Worm (Caenorhabditis elegans) whole organism, young adult: ENCODE results near the gene sgk-1.

ENCODE experiments used
- B0019.2 ChIP-seq: fragments of 200-800 bp; sonication (Bioruptor generic); conservative IDR thresholded peaks from 2 replicates; pipeline ENCODE4 v1.3.6; 2022; ENCODE audit warnings: missing genetic modification reagents, missing genetic modification characterization, missing compliant biosample characterization
- F10E7.11 ChIP-seq: sonication (generic microtip); optimal IDR thresholded peaks from 2 replicates; lab custom pipeline; 2017; ENCODE audit warnings: mild to moderate bottlenecking, missing genetic modification characterization, moderate library complexity, missing compliant biosample characterization
- F39B2.1 ChIP-seq: fragments of 200-800 bp; sonication (Bioruptor generic); IDR thresholded peaks from 2 replicates; pipeline ENCODE4 v1.3.6; 2022; ENCODE audit warnings: missing genetic modification reagents, missing genetic modification characterization, missing compliant biosample characterization
- K11D2.4 ChIP-seq: fragments of 200-800 bp; sonication (Bioruptor generic); IDR thresholded peaks from 2 replicates; pipeline ENCODE4 v1.3.6; 2022; ENCODE audit warnings: missing genetic modification reagents, missing genetic modification characterization, missing compliant biosample characterization
- K12H6.12 ChIP-seq: fragments of 200-800 bp; sonication (Bioruptor generic); optimal IDR thresholded peaks from 2 replicates; lab custom pipeline; 2018; ENCODE audit warnings: mild to moderate bottlenecking, missing genetic modification characterization, missing compliant biosample characterization
- T07F8.4 ChIP-seq: sonication (generic microtip); optimal IDR thresholded peaks from 2 replicates; lab custom pipeline; 2016; ENCODE audit warnings: mild to moderate bottlenecking, missing genetic modification characterization, moderate library complexity, missing compliant biosample characterization
- Y53F4B.3 ChIP-seq: fragments of 200-800 bp; sonication (Bioruptor generic); IDR thresholded peaks from 2 replicates; pipeline ENCODE4 v1.3.6; 2022; ENCODE audit warnings: missing genetic modification reagents, missing genetic modification characterization, missing compliant biosample characterization
- Y53G8AR.9 ChIP-seq: fragments of 200-800 bp; sonication (Bioruptor generic); conservative IDR thresholded peaks from 2 replicates; pipeline ENCODE4 v1.3.6; 2022; ENCODE audit warnings: missing genetic modification reagents, missing genetic modification characterization, missing compliant biosample characterization
- aptf-2 ChIP-seq: fragments of 200-800 bp; sonication (Bioruptor generic); conservative IDR thresholded peaks from 2 replicates; pipeline ENCODE4 v1.3.6; 2022; ENCODE audit warnings: missing genetic modification reagents, missing genetic modification characterization, missing compliant biosample characterization
- athp-1 ChIP-seq: sonication (generic microtip); optimal IDR thresholded peaks from 2 replicates; lab custom pipeline; 2017; ENCODE audit warnings: mild to moderate bottlenecking, missing genetic modification characterization, missing compliant biosample characterization
- attf-5 ChIP-seq: fragments of 200-800 bp; sonication (Bioruptor generic); optimal IDR thresholded peaks from 2 replicates; lab custom pipeline; 2018; ENCODE audit warnings: mild to moderate bottlenecking, missing genetic modification characterization, missing compliant biosample characterization
- attf-6 ChIP-seq: fragments of 200-800 bp; sonication (Bioruptor generic); IDR thresholded peaks from 2 replicates; pipeline ENCODE4 v1.3.6; 2022; ENCODE audit warnings: missing genetic modification reagents, missing genetic modification characterization, missing compliant biosample characterization
- bed-2 ChIP-seq: fragments of 200-800 bp; sonication (Bioruptor generic); IDR thresholded peaks from 2 replicates; pipeline ENCODE4 v1.3.6; 2022; ENCODE audit warnings: missing genetic modification reagents, missing genetic modification characterization, missing compliant biosample characterization
- cebp-2 ChIP-seq: fragments of 200-800 bp; sonication (Bioruptor generic); IDR thresholded peaks from 2 replicates; pipeline ENCODE4 v1.3.6; 2022; ENCODE audit warnings: missing genetic modification characterization, missing compliant biosample characterization
- ceh-27 ChIP-seq: fragments of 200-800 bp; sonication (Bioruptor generic); optimal IDR thresholded peaks from 2 replicates; lab custom pipeline; 2018; ENCODE audit warnings: mild to moderate bottlenecking, missing genetic modification characterization, moderate library complexity, missing compliant biosample characterization
- ceh-91 ChIP-seq: fragments of 200-800 bp; sonication (Bioruptor generic); IDR thresholded peaks from 2 replicates; pipeline ENCODE4 v1.3.6; 2022; ENCODE audit warnings: missing genetic modification reagents, missing genetic modification characterization, missing compliant biosample characterization
- chd-7 ChIP-seq: sonication (generic microtip); optimal IDR thresholded peaks from 2 replicates; lab custom pipeline; 2016; ENCODE audit warnings: mild to moderate bottlenecking, missing genetic modification characterization, moderate library complexity, missing compliant biosample characterization
- ekl-4 ChIP-seq: fragments of 200-800 bp; sonication (Bioruptor generic); IDR thresholded peaks from 2 replicates; pipeline ENCODE4 v1.3.6; 2022; ENCODE audit warnings: missing genetic modification reagents, missing genetic modification characterization, missing compliant biosample characterization
- hlh-12 ChIP-seq: sonication (generic microtip); optimal IDR thresholded peaks from 2 replicates; lab custom pipeline; 2016; ENCODE audit warnings: missing genetic modification characterization, missing compliant biosample characterization
- hrde-1 ChIP-seq: sonication (generic microtip); optimal IDR thresholded peaks from 2 replicates; lab custom pipeline; 2016; ENCODE audit warnings: missing genetic modification characterization, mild to moderate bottlenecking, missing compliant biosample characterization, moderate library complexity, missing genotype, missing genetic modification reagents, borderline replicate concordance
- lin-26 ChIP-seq: fragments of 200-800 bp; sonication (Bioruptor generic); IDR thresholded peaks from 2 replicates; pipeline ENCODE4 v1.3.6; 2022; ENCODE audit warnings: missing genetic modification reagents, missing genetic modification characterization, missing compliant biosample characterization
- lin-40 ChIP-seq: sonication (generic microtip); optimal IDR thresholded peaks from 2 replicates; lab custom pipeline; 2016; ENCODE audit warnings: missing genetic modification characterization, mild to moderate bottlenecking, missing compliant biosample characterization, missing genotype, missing genetic modification reagents
- lir-1 ChIP-seq: fragments of 200-800 bp; sonication (Bioruptor generic); conservative IDR thresholded peaks from 2 replicates; pipeline ENCODE4 v1.3.6; 2022; ENCODE audit warnings: missing genetic modification reagents, missing genetic modification characterization, missing compliant biosample characterization
- lsy-27 ChIP-seq: sonication (generic microtip); optimal IDR thresholded peaks from 2 replicates; lab custom pipeline; 2017; ENCODE audit warnings: missing genetic modification characterization, mild to moderate bottlenecking, missing compliant biosample characterization, antibody characterized with exemption, missing genotype, borderline replicate concordance; ENCODE audit not compliant: insufficient read depth
- madf-6 ChIP-seq: fragments of 200-800 bp; sonication (Bioruptor generic); IDR thresholded peaks from 2 replicates; pipeline ENCODE4 v1.3.6; 2022; ENCODE audit warnings: missing genetic modification reagents, missing genetic modification characterization, missing compliant biosample characterization
- madf-8 ChIP-seq: fragments of 200-800 bp; sonication (Bioruptor generic); conservative IDR thresholded peaks from 2 replicates; pipeline ENCODE4 v1.3.6; 2022; ENCODE audit warnings: missing genetic modification reagents, missing genetic modification characterization, missing compliant biosample characterization
- nfya-1 ChIP-seq: sonication (generic microtip); optimal IDR thresholded peaks from 2 replicates; lab custom pipeline; 2017; ENCODE audit warnings: antibody characterized with exemption, missing compliant biosample characterization, missing genetic modification characterization, borderline replicate concordance; ENCODE audit not compliant: insufficient read depth
- nfya-2 ChIP-seq: fragments of 200-800 bp; sonication (Bioruptor generic); IDR thresholded peaks from 2 replicates; pipeline ENCODE4 v1.3.6; 2022; ENCODE audit warnings: missing genetic modification reagents, missing genetic modification characterization, missing compliant biosample characterization
- nhr-120 ChIP-seq: fragments of 200-800 bp; sonication (Bioruptor generic); IDR thresholded peaks from 2 replicates; pipeline ENCODE4 v1.3.6; 2022; ENCODE audit warnings: missing genetic modification characterization, missing compliant biosample characterization
- rec-8 ChIP-seq, 2 experiments: sonication (generic microtip); optimal IDR thresholded peaks; 2 replicates each; lab custom pipeline; 2016; ENCODE audit warnings: mild to moderate bottlenecking in 2 of 2, missing genetic modification characterization in 2 of 2, missing genetic modification reagents in 2 of 2, missing genotype in 2 of 2, missing biosample characterization in 1 of 2, missing compliant biosample characterization in 1 of 2, moderate library complexity in 1 of 2
- repo-1 ChIP-seq: sonication (generic microtip); optimal IDR thresholded peaks from 2 replicates; lab custom pipeline; 2017; ENCODE audit warnings: mild to moderate bottlenecking, missing genetic modification characterization, missing compliant biosample characterization
- sea-2 ChIP-seq: fragments of 200-800 bp; sonication (Bioruptor generic); IDR thresholded peaks from 2 replicates; pipeline ENCODE4 v1.3.6; 2022; ENCODE audit warnings: missing genetic modification characterization, missing compliant biosample characterization
- snpc-1.3 ChIP-seq: sonication (generic microtip); optimal IDR thresholded peaks from 2 replicates; lab custom pipeline; 2017; ENCODE audit warnings: missing genetic modification characterization, mild to moderate bottlenecking, missing compliant biosample characterization, antibody characterized with exemption, moderate library complexity, missing genotype, missing genetic modification reagents; ENCODE audit not compliant: insufficient read depth
- snpc-3.4 ChIP-seq: sonication (generic microtip); optimal IDR thresholded peaks from 2 replicates; lab custom pipeline; 2017; ENCODE audit warnings: missing genetic modification characterization, mild to moderate bottlenecking, missing compliant biosample characterization, antibody characterized with exemption, moderate library complexity, missing genotype, missing genetic modification reagents
- xnd-1 ChIP-seq: sonication (generic microtip); optimal IDR thresholded peaks from 2 replicates; lab custom pipeline; 2016; ENCODE audit warnings: missing genotype, missing genetic modification reagents, missing genetic modification characterization, missing compliant biosample characterization
- zfh-2 ChIP-seq: fragments of 200-800 bp; sonication (Bioruptor generic); conservative IDR thresholded peaks from 2 replicates; pipeline ENCODE4 v1.3.6; 2022; ENCODE audit warnings: missing genetic modification reagents, missing genetic modification characterization, missing compliant biosample characterization
- zim-3 ChIP-seq: sonication (generic microtip); optimal IDR thresholded peaks from 2 replicates; lab custom pipeline; 2017; ENCODE audit warnings: mild to moderate bottlenecking, missing genetic modification characterization, moderate library complexity, missing compliant biosample characterization
- ztf-25 ChIP-seq: fragments of 200-800 bp; sonication (Bioruptor generic); IDR thresholded peaks from 2 replicates; pipeline ENCODE4 v1.3.6; 2022; ENCODE audit warnings: missing genetic modification reagents, missing genetic modification characterization, missing compliant biosample characterization
- ztf-28 ChIP-seq: fragments of 200-800 bp; sonication (Bioruptor generic); IDR thresholded peaks from 2 replicates; pipeline ENCODE4 v1.3.6; 2022; ENCODE audit warnings: missing genetic modification reagents, missing genetic modification characterization, missing compliant biosample characterization
- ztf-6 ChIP-seq: fragments of 200-800 bp; sonication (Bioruptor generic); IDR thresholded peaks from 2 replicates; pipeline ENCODE4 v1.3.6; 2022; ENCODE audit warnings: missing genetic modification reagents, missing genetic modification characterization, missing compliant biosample characterization

sgk-1 gene

DNA sequence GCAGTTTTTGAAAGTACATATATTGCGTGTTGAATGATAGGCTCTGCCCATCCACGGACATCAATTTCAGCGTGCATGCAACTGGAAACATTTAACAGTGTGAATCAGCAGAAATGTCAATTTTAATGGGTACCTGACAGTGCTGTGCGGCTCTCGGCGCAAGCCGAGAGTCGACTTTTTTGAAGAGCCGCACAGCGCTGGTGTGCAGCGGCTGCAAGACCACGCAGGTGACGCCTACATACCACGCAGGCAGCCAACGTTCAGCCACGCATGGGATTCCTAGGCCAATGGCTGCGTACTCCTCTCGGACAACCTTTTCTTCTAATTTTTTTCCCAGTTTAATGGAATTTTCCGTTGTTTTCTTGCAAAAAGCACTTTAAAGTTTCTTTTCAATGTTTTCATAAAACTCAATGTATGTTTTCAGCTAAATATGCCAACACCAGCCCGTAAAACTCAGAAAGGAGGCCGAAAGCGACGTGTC is 17.1 kb downstream of the sgk-1 start, which contains the start of gene W10G6.1:
Gene W10G6.1, plus strand, starts transcription at position 431 of the 481 bp plus-strand sequence.
- no peak for TF ChIP-seq Y53G8AR.9
- peak; percentile 52; the same call in 1 of the 2 replicates for TF ChIP-seq zfh-2 (GFP tag; lab: Robert Waterston, UW)

- no peak for TF ChIP-seq madf-8 (GFP tag; lab: Robert Waterston, UW)
- no peak for TF ChIP-seq athp-1
- TF ChIP-seq nfya-1 (tag; lab: Kevin White, UChicago) = no peak
- peak; percentile 81 for TF ChIP-seq zfh-2 (GFP tag; lab: Robert Waterston, UW)
Measured at ce11 chrX:16243129-16243528, 18.8 kb downstream of the sgk-1 start.

- TF ChIP-seq lsy-27 (no peak), F10E7.11 (tag; lab: Kevin White, UChicago) (no peak), chd-7 (tag; lab: Kevin White, UChicago) (no peak), attf-6 (GFP tag; lab: Robert Waterston, UW) (no peak), ztf-25 (GFP tag; lab: Robert Waterston, UW) (no peak), snpc-1.3 (tag; lab: Kevin White, UChicago) (no peak), Y53G8AR.9 (no peak), K12H6.12 (tag; lab: Kevin White, UChicago) (no peak), ekl-4 (GFP tag; lab: Robert Waterston, UW) (no peak), B0019.2 (no peak), ceh-91 (GFP tag; lab: Robert Waterston, UW) (no peak), nfya-2 (no peak), lir-1 (no peak), aptf-2 (GFP tag; lab: Robert Waterston, UW) (no peak), attf-5 (GFP tag; lab: Kevin White, UChicago) (no peak), Y53F4B.3 (no peak), rec-8 (tag; optimal IDR thresholded peaks at IDR 0.05; lab: Kevin White, UChicago) (no peak), K11D2.4 (GFP tag; lab: Robert Waterston, UW) (no peak)
Measured at ce11 chrX:16240626-16241025, 21.3 kb downstream of the sgk-1 start.

ce11 chrX:16228622-16229021 is 33.3 kb downstream of the sgk-1 start, which contains the start of gene F23A7.5:
F23A7.5 (plus strand) TSS chrX:16228922.
- TF ChIP-seq ztf-6 (GFP tag; lab: Robert Waterston, UW) = no peak
- no peak for TF ChIP-seq T07F8.4
- TF ChIP-seq lin-40 (tag; lab: Kevin White, UChicago) = no peak
- TF ChIP-seq madf-6 = no peak
- TF ChIP-seq cebp-2 (GFP tag; lab: Robert Waterston, UW) = no peak
- TF ChIP-seq nhr-120 (GFP tag; lab: Robert Waterston, UW) = no peak
- no peak for TF ChIP-seq repo-1
- TF ChIP-seq ztf-28 = no peak
- no peak for TF ChIP-seq bed-2
- no peak for TF ChIP-seq sea-2 (GFP tag; lab: Robert Waterston, UW)
- TF ChIP-seq zim-3 (tag; lab: Kevin White, UChicago) = no peak
- TF ChIP-seq snpc-3.4 (tag; lab: Kevin White, UChicago) = no peak
- no peak for TF ChIP-seq hlh-12 (tag; lab: Kevin White, UChicago)
- no peak for TF ChIP-seq hrde-1 (tag; lab: Kevin White, UChicago)
- TF ChIP-seq Y53G8AR.9 = no peak
- TF ChIP-seq F39B2.1 (GFP tag; lab: Robert Waterston, UW) = no peak
- no peak for TF ChIP-seq lin-26
- TF ChIP-seq ceh-27 (GFP tag; lab: Kevin White, UChicago) = no peak
- no peak for TF ChIP-seq xnd-1
- TF ChIP-seq, all 124 proteins: peak for 0
